Fruit fly (Drosophila melanogaster): ENCODE measurements around the gene Ser12.

- TF ChIP-seq CG12605 (GFP tag; IDR thresholded peaks at IDR 0.05) (peak; percentile 100), EcR (GFP tag; optimal IDR thresholded peaks at IDR 0.05) (peak; percentile 80), fd96Ca (GFP tag; IDR thresholded peaks at IDR 0.05) (peak; percentile 99), CG34367 (tag; optimal IDR thresholded peaks at IDR 0.05) (peak; percentile 99), Pif1B (GFP tag; optimal IDR thresholded peaks at IDR 0.05) (peak; percentile 99), CG32121 (GFP tag; IDR thresholded peaks at IDR 0.05) (peak; percentile 99), CG17806 (tag; optimal IDR thresholded peaks at IDR 0.05) (peak; percentile 98), CG14655 (GFP tag; optimal IDR thresholded peaks at IDR 0.05) (peak; percentile 99), Pif1A (GFP tag; optimal IDR thresholded peaks at IDR 0.05) (peak; percentile 99), CG13204 (GFP tag; optimal IDR thresholded peaks at IDR 0.05) (peak; percentile 96), Snoo (tag; optimal IDR thresholded peaks at IDR 0.05) (peak; percentile 97), D1 (tag; optimal IDR thresholded peaks at IDR 0.05) (no peak), CG4496 (GFP tag; IDR thresholded peaks at IDR 0.05) (peak; percentile 100), rn (GFP tag; IDR thresholded peaks at IDR 0.05) (peak; percentile 99)
Measured at dm6 chr2L:2221649-2222150, 29.4 kb downstream of the Ser12 start.

Measured in whole organism, pupa.